Fruit fly (Drosophila melanogaster): ENCODE results near the gene CG15347.
A peak's percentile ranks its signal among the peaks of the same experiment; 100 is the strongest.

The CG15347 gene

dm6 chrX:8422643-8423042 is 38.1 kb downstream of the CG15347 start:
- TF ChIP-seq Lpt (GFP tag; optimal IDR thresholded peaks at IDR 0.05) (no peak), svp (GFP tag) (no peak), CG3919 (GFP tag; optimal IDR thresholded peaks at IDR 0.05) (no peak), Gug (GFP tag; IDR thresholded peaks at IDR 0.05) (no peak), CG3032 (tag; optimal IDR thresholded peaks at IDR 0.05) (no peak), CG7368 (GFP tag; optimal IDR thresholded peaks at IDR 0.05) (no peak), CG6276 (GFP tag; optimal IDR thresholded peaks at IDR 0.05) (no peak), achi (GFP tag; optimal IDR thresholded peaks at IDR 0.05) (peak; percentile 35), fd85E (GFP tag; optimal IDR thresholded peaks at IDR 0.05) (no peak)

dm6 chrX:8421449-8421795 is 39.3 kb downstream of the CG15347 start:
- TF ChIP-seq CG31627 (GFP tag; optimal IDR thresholded peaks at IDR 0.05) (no peak), CG32006 (GFP tag; optimal IDR thresholded peaks at IDR 0.05) (no peak), CG6854 (GFP tag; optimal IDR thresholded peaks at IDR 0.05) (no peak)

- TF ChIP-seq svp (GFP tag) (no peak), esn (GFP tag; optimal IDR thresholded peaks at IDR 0.05) (peak; percentile 63), net (GFP tag; optimal IDR thresholded peaks at IDR 0.05) (peak; percentile 61), Met (GFP tag; optimal IDR thresholded peaks at IDR 0.05) (no peak), CG32006 (GFP tag; optimal IDR thresholded peaks at IDR 0.05) (no peak), CG11294 (GFP tag; IDR thresholded peaks at IDR 0.05) (peak; percentile 8; the same call in 1 of the 2 replicates), pdm3 (GFP tag; optimal IDR thresholded peaks at IDR 0.05) (no peak), Sox14 (GFP tag; optimal IDR thresholded peaks at IDR 0.05) (peak; percentile 67), CG11762 (GFP tag; optimal IDR thresholded peaks at IDR 0.05; ENCODE audit: insufficient read depth) (no peak), lz (GFP tag; optimal IDR thresholded peaks at IDR 0.05) (no peak), vri (GFP tag; optimal IDR thresholded peaks at IDR 0.05) (peak; percentile 52), Gug (GFP tag; IDR thresholded peaks at IDR 0.05) (no peak; the same call in 1 of the 2 replicates), achi (GFP tag; optimal IDR thresholded peaks at IDR 0.05) (peak; percentile 91), OdsH (GFP tag; optimal IDR thresholded peaks at IDR 0.05) (peak; percentile 16), CG9139 (GFP tag; optimal IDR thresholded peaks at IDR 0.05) (peak; percentile 76), Ets21C (GFP tag; optimal IDR thresholded peaks at IDR 0.05) (peak; percentile 34), CG15336 (GFP tag; IDR thresholded peaks at IDR 0.05) (peak; percentile 83), Sox102F (GFP tag; optimal IDR thresholded peaks at IDR 0.05) (no peak), fd85E (GFP tag; optimal IDR thresholded peaks at IDR 0.05) (peak; percentile 50), Ets96B (tag; optimal IDR thresholded peaks at IDR 0.05) (peak; percentile 60), Lpt (GFP tag; optimal IDR thresholded peaks at IDR 0.05) (peak; percentile 50), Eip75B (GFP tag; optimal IDR thresholded peaks at IDR 0.05) (peak; percentile 47), Eip78C (GFP tag) (peak; percentile 82), CG16779 (tag; optimal IDR thresholded peaks at IDR 0.05) (peak; percentile 67), CG1621 (tag; optimal IDR thresholded peaks at IDR 0.05) (no peak), CG34406 (GFP tag; optimal IDR thresholded peaks at IDR 0.05) (peak; percentile 21), Hr38 (GFP tag; optimal IDR thresholded peaks at IDR 0.05) (no peak), CG10669 (GFP tag; optimal IDR thresholded peaks at IDR 0.05) (peak; percentile 97), dac (GFP tag; optimal IDR thresholded peaks at IDR 0.05) (no peak), CG6276 (GFP tag; optimal IDR thresholded peaks at IDR 0.05) (peak; percentile 75), CG8119 (GFP tag; IDR thresholded peaks at IDR 0.05) (peak; percentile 82), cyc (GFP tag; optimal IDR thresholded peaks at IDR 0.05) (peak; percentile 41), fkh (GFP tag; optimal IDR thresholded peaks at IDR 0.05) (peak; percentile 59), Hr39 (GFP tag; optimal IDR thresholded peaks at IDR 0.05) (peak; percentile 25), CG8319 (GFP tag; optimal IDR thresholded peaks at IDR 0.05) (no peak), CG31627 (GFP tag; optimal IDR thresholded peaks at IDR 0.05) (peak; percentile 48), CG6808 (GFP tag; optimal IDR thresholded peaks at IDR 0.05) (peak; percentile 70), dsx (GFP tag; optimal IDR thresholded peaks at IDR 0.05; ENCODE audit: poor library complexity, severe bottlenecking) (no peak), CG6854 (GFP tag; optimal IDR thresholded peaks at IDR 0.05) (peak; percentile 65), salr (GFP tag; optimal IDR thresholded peaks at IDR 0.05) (no peak), eg (GFP tag; IDR thresholded peaks at IDR 0.05) (peak; percentile 84; the same call in 2 of the 3 replicates), acj6 (GFP tag; optimal IDR thresholded peaks at IDR 0.05) (no peak), Smox (GFP tag; optimal IDR thresholded peaks at IDR 0.05) (no peak), CG10631 (GFP tag; optimal IDR thresholded peaks at IDR 0.05) (no peak)
These were observed 39.8 kb downstream of the CG15347 start for dm6 chrX:8420772-8421448.
